Fruit fly (Drosophila melanogaster) whole organism, adult: ENCODE data around the gene CG9674.

Source experiments
- CG11617 ChIP-seq: fragments of 200-800 bp; sonication (Bioruptor generic); optimal IDR thresholded peaks from 2 replicates; lab custom pipeline; 2017; ENCODE audit warnings: mild to moderate bottlenecking, missing biosample characterization, missing genetic modification reagents, missing genetic modification characterization
- CG12768 ChIP-seq: fragments of 200-800 bp; sonication (Bioruptor generic); optimal IDR thresholded peaks from 2 replicates; lab custom pipeline; 2017; ENCODE audit warnings: missing biosample characterization, missing genetic modification characterization, mild to moderate bottlenecking, moderate library complexity, missing genetic modification reagents
- CG14711 ChIP-seq: fragments of 200-800 bp; sonication (Bioruptor generic); optimal IDR thresholded peaks from 2 replicates; lab custom pipeline; 2018; ENCODE audit warnings: missing biosample characterization, mild to moderate bottlenecking, missing genetic modification characterization, moderate library complexity
- CG1620 ChIP-seq: fragments of 200-800 bp; sonication (Bioruptor generic); optimal IDR thresholded peaks from 2 replicates; lab custom pipeline; 2016; ENCODE audit warnings: missing biosample characterization, missing genetic modification characterization
- CG33017 ChIP-seq: fragments of 200-800 bp; sonication (Bioruptor generic); optimal IDR thresholded peaks from 2 replicates; lab custom pipeline; 2018; ENCODE audit warnings: missing biosample characterization, mild to moderate bottlenecking, missing genetic modification characterization, moderate library complexity
- CG5204 ChIP-seq: fragments of 200-800 bp; sonication (Bioruptor generic); optimal IDR thresholded peaks from 2 replicates; lab custom pipeline; 2016; ENCODE audit warnings: missing biosample characterization, missing genetic modification characterization
- CG7045 ChIP-seq: fragments of 200-800 bp; sonication (Bioruptor generic); optimal IDR thresholded peaks from 2 replicates; lab custom pipeline; 2017; ENCODE audit warnings: missing biosample characterization, mild to moderate bottlenecking, missing genetic modification characterization
- CG7101 ChIP-seq: fragments of 200-800 bp; sonication (Bioruptor generic); optimal IDR thresholded peaks from 2 replicates; lab custom pipeline; 2018; ENCODE audit warnings: missing biosample characterization, mild to moderate bottlenecking, missing genetic modification characterization, moderate library complexity
- Clk ChIP-seq: fragments of 200-800 bp; sonication (Bioruptor generic); optimal IDR thresholded peaks from 2 replicates; lab custom pipeline; 2017; ENCODE audit warnings: missing biosample characterization, missing genetic modification characterization
- Crg-1 ChIP-seq: fragments of 200-800 bp; sonication (Bioruptor generic); optimal IDR thresholded peaks from 2 replicates; lab custom pipeline; 2016; ENCODE audit warnings: missing biosample characterization, missing genetic modification characterization
- Hr96 ChIP-seq: fragments of 200-800 bp; sonication (Bioruptor generic); optimal IDR thresholded peaks from 2 replicates; lab custom pipeline; 2016; ENCODE audit warnings: missing biosample characterization, missing genetic modification characterization
- Mnt ChIP-seq: fragments of 200-800 bp; sonication (Bioruptor generic); optimal IDR thresholded peaks from 2 replicates; lab custom pipeline; 2016; ENCODE audit warnings: missing biosample characterization, mild to moderate bottlenecking, missing genetic modification characterization
- bab1 ChIP-seq: fragments of 200-800 bp; sonication (Bioruptor generic); optimal IDR thresholded peaks from 3 replicates; lab custom pipeline; 2019; ENCODE audit warnings: missing biosample characterization, mild to moderate bottlenecking, missing genetic modification characterization, moderate library complexity
- cic ChIP-seq: fragments of 200-800 bp; sonication (Bioruptor generic); optimal IDR thresholded peaks from 2 replicates; lab custom pipeline; 2017; ENCODE audit warnings: missing biosample characterization, mild to moderate bottlenecking, missing genetic modification characterization, moderate library complexity
- cnc ChIP-seq, 2 experiments: fragments of >200 bp; optimal IDR thresholded peaks; 2 replicates each; lab custom pipeline; 2017
- kay ChIP-seq: fragments of 200-800 bp; sonication (Bioruptor generic); peaks from one replicate; lab custom pipeline; 2016; ENCODE audit warnings: missing biosample characterization, missing genetic modification characterization, borderline replicate concordance
- ovo ChIP-seq: fragments of 200-800 bp; sonication (Bioruptor generic); optimal IDR thresholded peaks from 2 replicates; lab custom pipeline; 2016; ENCODE audit warnings: missing biosample characterization, missing genetic modification characterization
- pad ChIP-seq: fragments of 200-800 bp; sonication (Bioruptor generic); optimal IDR thresholded peaks from 3 replicates; lab custom pipeline; 2017; ENCODE audit warnings: missing biosample characterization, missing genetic modification characterization, mild to moderate bottlenecking, moderate library complexity, missing genetic modification reagents
- tj ChIP-seq: fragments of 200-800 bp; sonication (Bioruptor generic); optimal IDR thresholded peaks from 3 replicates; lab custom pipeline; 2017; ENCODE audit warnings: missing biosample characterization, mild to moderate bottlenecking, missing genetic modification characterization, moderate library complexity
- toe ChIP-seq: fragments of 200-800 bp; sonication (Bioruptor generic); optimal IDR thresholded peaks from 2 replicates; lab custom pipeline; 2016; ENCODE audit warnings: missing biosample characterization, missing genetic modification characterization

CG9674 gene

DNA sequence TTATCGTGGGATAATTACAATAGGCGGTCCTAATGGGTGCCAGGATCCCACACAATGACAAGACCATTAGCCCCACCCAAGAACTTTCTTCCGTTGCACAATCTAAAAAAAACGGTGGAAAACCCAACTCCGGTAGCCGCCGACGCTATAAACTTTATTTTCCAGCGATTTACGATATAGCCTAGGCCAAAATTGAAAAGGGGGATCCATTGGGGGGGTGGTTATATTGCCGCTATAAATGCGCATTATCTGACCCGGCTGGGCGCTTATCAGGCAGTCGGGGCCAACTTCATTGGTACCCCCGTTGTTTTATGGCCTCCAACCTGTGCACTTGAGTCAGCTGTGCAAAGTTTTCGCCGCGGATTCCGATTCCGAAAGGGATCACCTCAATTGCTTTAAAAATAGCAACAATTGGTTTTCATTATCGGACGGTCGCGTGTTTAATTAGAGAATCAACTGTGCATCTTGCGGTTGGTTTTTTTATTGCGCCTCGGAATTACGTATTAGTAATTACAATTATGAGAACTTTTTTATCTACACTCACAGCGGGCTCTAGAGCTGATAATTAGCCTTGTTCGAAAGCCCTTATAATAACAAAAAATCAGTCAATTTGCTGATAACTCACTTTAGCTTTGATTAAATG, 3.7 kb downstream of the CG9674 start:
- no peak for TF ChIP-seq bab1 (GFP tag; lab: Kevin White, UChicago)
- peak; percentile 63 for TF ChIP-seq Hr96
- TF ChIP-seq cic, result peak; percentile 91
- peak; percentile 32 for TF ChIP-seq tj (GFP tag; lab: Kevin White, UChicago)
- TF ChIP-seq toe (GFP tag; lab: Kevin White, UChicago), result peak; percentile 59
- TF ChIP-seq CG33017 (tag; lab: Kevin White, UChicago), result peak; percentile 62
- peak; percentile 37 for TF ChIP-seq CG7101 (tag; lab: Kevin White, UChicago)
- TF ChIP-seq CG14711, result peak; percentile 53
- TF ChIP-seq pad (GFP tag; lab: Kevin White, UChicago), result peak; percentile 61
- peak; percentile 59 for TF ChIP-seq Mnt
- TF ChIP-seq ovo, result peak; percentile 66
- no peak for TF ChIP-seq cnc (optimal IDR thresholded peaks at IDR 0.05; lab: Kevin White, UChicago)
- no peak for TF ChIP-seq CG1620 (GFP tag; lab: Kevin White, UChicago)
- TF ChIP-seq CG7045 (GFP tag; lab: Kevin White, UChicago), result peak; percentile 93
- TF ChIP-seq CG11617 (GFP tag; lab: Kevin White, UChicago), result peak; percentile 49
- TF ChIP-seq kay (GFP tag; lab: Kevin White, UChicago), result no peak
- peak; percentile 49 for TF ChIP-seq Crg-1 (GFP tag; lab: Kevin White, UChicago)
- peak; percentile 93 for TF ChIP-seq CG12768 (GFP tag; lab: Kevin White, UChicago)
- TF ChIP-seq CG5204 (GFP tag; lab: Kevin White, UChicago), result peak; percentile 47
- TF ChIP-seq Clk, result peak; percentile 74

DNA sequence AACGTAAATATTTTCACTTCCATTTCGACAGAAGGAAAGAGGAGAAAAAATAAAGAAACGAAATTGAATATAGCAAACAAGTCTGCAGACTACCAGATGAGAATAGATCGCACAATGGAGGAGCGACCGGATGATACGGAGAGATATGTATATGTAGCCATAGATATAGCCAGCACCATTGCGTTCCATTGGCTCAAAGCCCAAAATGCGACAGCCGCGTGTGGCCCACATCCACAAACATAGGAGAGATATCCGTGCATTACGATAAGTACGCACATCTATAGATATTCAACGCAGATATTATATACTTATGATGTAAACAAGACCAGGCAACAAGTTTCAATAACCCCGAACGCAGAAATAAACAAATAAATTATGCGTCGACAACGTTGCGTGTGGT, 4.3 kb downstream of the CG9674 start:
- TF ChIP-seq cic (no peak), CG14711 (no peak), Clk (no peak), CG12768 (GFP tag; lab: Kevin White, UChicago) (no peak), bab1 (GFP tag; lab: Kevin White, UChicago) (no peak), Crg-1 (GFP tag; lab: Kevin White, UChicago) (no peak), CG5204 (GFP tag; lab: Kevin White, UChicago) (no peak), CG11617 (GFP tag; lab: Kevin White, UChicago) (no peak), toe (GFP tag; lab: Kevin White, UChicago) (no peak), tj (GFP tag; lab: Kevin White, UChicago) (no peak), pad (GFP tag; lab: Kevin White, UChicago) (no peak), Mnt (no peak), kay (GFP tag; lab: Kevin White, UChicago) (no peak), CG33017 (tag; lab: Kevin White, UChicago) (no peak), CG7045 (GFP tag; lab: Kevin White, UChicago) (no peak), ovo (no peak)

DNA sequence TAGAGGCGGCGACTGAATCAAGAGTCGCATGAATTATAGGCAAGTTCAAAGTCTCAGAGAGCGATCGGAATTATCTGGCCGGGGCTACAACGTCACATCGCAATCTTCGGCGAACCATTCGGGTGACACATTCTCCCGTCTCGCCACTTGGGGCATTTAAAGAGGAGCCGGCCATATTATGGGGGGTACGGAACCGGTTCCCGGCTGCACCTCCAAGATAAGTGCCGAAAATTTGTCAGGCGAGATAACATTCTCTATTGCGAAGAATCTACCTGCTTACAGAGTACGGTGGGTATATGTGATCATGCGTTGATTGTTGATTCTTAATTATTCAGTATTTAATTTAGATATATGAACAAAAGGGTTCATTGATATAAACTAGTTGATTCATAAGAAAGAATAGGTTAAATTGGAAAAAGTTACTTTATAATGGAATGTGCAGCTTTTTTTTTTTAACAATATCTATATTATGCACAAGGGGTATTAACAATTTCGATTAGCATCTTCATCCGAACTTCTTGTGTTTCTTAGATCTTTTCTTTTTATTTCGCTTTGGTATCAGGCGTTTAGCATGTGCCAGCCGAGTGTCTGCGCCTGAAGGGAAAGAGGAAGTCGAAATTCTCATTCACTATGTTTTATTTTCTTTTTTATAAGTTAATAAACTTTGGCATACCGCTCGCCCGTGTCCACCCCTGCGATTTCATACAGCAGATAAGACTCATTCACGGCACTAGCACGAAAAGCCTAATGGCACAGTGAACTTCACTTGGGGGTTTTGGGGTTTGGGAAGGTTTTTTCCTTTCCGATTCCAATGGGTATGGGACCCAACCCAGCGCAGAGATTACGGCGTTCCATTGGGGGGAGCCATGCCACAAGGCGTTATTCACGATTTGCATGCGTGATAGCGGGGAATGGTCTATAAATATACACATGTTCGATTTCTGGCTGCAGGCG, 5.8 kb downstream of the CG9674 start:
- TF ChIP-seq CG33017 (tag; lab: Kevin White, UChicago), result no peak
- TF ChIP-seq kay (GFP tag; lab: Kevin White, UChicago), result peak; percentile 86
- no peak for TF ChIP-seq bab1 (GFP tag; lab: Kevin White, UChicago)
- TF ChIP-seq CG11617 (GFP tag; lab: Kevin White, UChicago), result no peak
- TF ChIP-seq Clk, result no peak
- TF ChIP-seq pad (GFP tag; lab: Kevin White, UChicago), result no peak
- TF ChIP-seq cnc (optimal IDR thresholded peaks at IDR 0.05; lab: Kevin White, UChicago), result no peak
- peak; percentile 6 for TF ChIP-seq CG5204 (GFP tag; lab: Kevin White, UChicago)
- no peak for TF ChIP-seq CG1620 (GFP tag; lab: Kevin White, UChicago)
- no peak for TF ChIP-seq Mnt
- peak; percentile 6 for TF ChIP-seq cic
- TF ChIP-seq Crg-1 (GFP tag; lab: Kevin White, UChicago), result no peak
- peak; percentile 3 for TF ChIP-seq CG14711
- TF ChIP-seq Hr96, result no peak
- TF ChIP-seq CG12768 (GFP tag; lab: Kevin White, UChicago), result peak; percentile 70
- TF ChIP-seq toe (GFP tag; lab: Kevin White, UChicago), result peak; percentile 22
- no peak for TF ChIP-seq tj (GFP tag; lab: Kevin White, UChicago)
- no peak for TF ChIP-seq CG7101 (tag; lab: Kevin White, UChicago)
- peak; percentile 12 for TF ChIP-seq CG7045 (GFP tag; lab: Kevin White, UChicago)
- TF ChIP-seq ovo, result no peak

DNA sequence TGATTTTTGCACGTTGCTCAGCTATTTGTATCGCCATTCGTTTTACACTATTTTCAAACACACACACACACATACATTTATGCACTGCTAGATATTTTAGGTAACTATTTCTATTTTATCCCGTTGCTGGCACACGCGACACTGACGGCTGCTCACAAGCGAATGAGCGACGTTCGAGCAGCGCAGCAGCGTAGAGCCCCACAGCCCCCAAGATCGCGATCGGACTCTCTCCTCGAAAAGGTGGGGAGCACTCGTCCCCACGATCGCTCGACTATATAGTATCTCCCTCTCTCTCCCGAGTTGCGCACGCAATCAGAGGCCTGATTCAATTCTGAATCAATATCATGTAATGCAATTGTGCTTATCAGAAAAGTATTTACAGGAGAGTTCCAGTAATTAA, 7.5 kb downstream of the CG9674 start:
- TF ChIP-seq ovo (peak; percentile 66), CG7101 (tag; lab: Kevin White, UChicago) (peak; percentile 67), CG11617 (GFP tag; lab: Kevin White, UChicago) (peak; percentile 19), CG7045 (GFP tag; lab: Kevin White, UChicago) (peak; percentile 15), Hr96 (peak; percentile 52), CG5204 (GFP tag; lab: Kevin White, UChicago) (peak; percentile 56), Crg-1 (GFP tag; lab: Kevin White, UChicago) (no peak), cnc (optimal IDR thresholded peaks at IDR 0.05; lab: Kevin White, UChicago) (peak in 1 of 2 experiments; percentile 1), bab1 (GFP tag; lab: Kevin White, UChicago) (peak; percentile 41), Clk (peak; percentile 12), CG12768 (GFP tag; lab: Kevin White, UChicago) (peak; percentile 83), pad (GFP tag; lab: Kevin White, UChicago) (peak; percentile 49), toe (GFP tag; lab: Kevin White, UChicago) (peak; percentile 48), kay (GFP tag; lab: Kevin White, UChicago) (peak; percentile 97), CG33017 (tag; lab: Kevin White, UChicago) (peak; percentile 68), Mnt (peak; percentile 79), tj (GFP tag; lab: Kevin White, UChicago) (peak; percentile 28), cic (no peak), CG1620 (GFP tag; lab: Kevin White, UChicago) (peak; percentile 57), CG14711 (no peak)
